Worm (Caenorhabditis elegans) whole organism, mixed stage, embryonic: ENCODE results near the gene C49A9.5.

ENCODE experiments used
- blmp-1 ChIP-seq: fragments of 150-350 bp; optimal IDR thresholded peaks from 2 replicates; lab custom pipeline; 2014; ENCODE audit warnings: missing biosample characterization, missing genetic modification characterization
- elt-1 ChIP-seq: sonication (generic microtip); optimal IDR thresholded peaks from 2 replicates; lab custom pipeline; 2017; ENCODE audit warnings: missing genetic modification characterization, mild to moderate bottlenecking, missing compliant biosample characterization, antibody characterized with exemption, moderate library complexity, borderline replicate concordance; ENCODE audit not compliant: insufficient read depth
- elt-3 ChIP-seq: fragments of 150-350 bp; optimal IDR thresholded peaks from 2 replicates; lab custom pipeline; 2014; ENCODE audit warnings: missing biosample characterization, missing genetic modification characterization
- lin-13 ChIP-seq: fragments of 150-350 bp; optimal IDR thresholded peaks from 2 replicates; lab custom pipeline; 2014; ENCODE audit warnings: missing biosample characterization, missing genetic modification characterization
- lin-32 ChIP-seq: fragments of 200-800 bp; sonication (Bioruptor generic); optimal IDR thresholded peaks from 2 replicates; lab custom pipeline; 2018; ENCODE audit warnings: mild to moderate bottlenecking, missing genetic modification characterization, missing compliant biosample characterization
- mep-1 ChIP-seq: fragments of 150-350 bp; optimal IDR thresholded peaks from 2 replicates; lab custom pipeline; 2017; ENCODE audit warnings: missing biosample characterization, missing genetic modification reagents, missing genetic modification characterization, inconsistent platforms
- nhr-237 ChIP-seq: fragments of 150-350 bp; optimal IDR thresholded peaks from 2 replicates; lab custom pipeline; 2014; ENCODE audit warnings: missing biosample characterization, missing genetic modification characterization
- pha-4 ChIP-seq: fragments of 150-350 bp; optimal IDR thresholded peaks from 2 replicates; lab custom pipeline; 2018; ENCODE audit warnings: missing biosample characterization, missing genetic modification reagents, missing genetic modification characterization
- unc-39 ChIP-seq: fragments of 150-350 bp; optimal IDR thresholded peaks from 2 replicates; lab custom pipeline; 2014; ENCODE audit warnings: missing biosample characterization, missing genetic modification characterization

- TF ChIP-seq pha-4 (no peak), unc-39 (no peak), mep-1 (tag; lab: Kevin White, UChicago) (no peak), lin-13 (tag; lab: Kevin White, UChicago) (no peak), nhr-237 (tag; lab: Kevin White, UChicago) (no peak), blmp-1 (no peak), elt-3 (no peak), lin-32 (GFP tag; lab: Kevin White, UChicago) (no peak), elt-1 (no peak)
These were observed 11.7 kb downstream of the C49A9.5 start, which contains the start of gene C49A9.2 for ce11 chrIV:6225143-6225542.
